Fruit fly (Drosophila melanogaster) ovary, adult (tissue): ENCODE measurements around the gene Ssb-c31a.

ENCODE experiments used
- CG17801 ChIP-seq: fragments of 200-800 bp; optimal IDR thresholded peaks from 2 replicates; lab custom pipeline; 2019; ENCODE audit warnings: missing biosample characterization, mild to moderate bottlenecking, missing genetic modification characterization, moderate library complexity; ENCODE audit not compliant: partially characterized antibody

The Ssb-c31a gene

DNA sequence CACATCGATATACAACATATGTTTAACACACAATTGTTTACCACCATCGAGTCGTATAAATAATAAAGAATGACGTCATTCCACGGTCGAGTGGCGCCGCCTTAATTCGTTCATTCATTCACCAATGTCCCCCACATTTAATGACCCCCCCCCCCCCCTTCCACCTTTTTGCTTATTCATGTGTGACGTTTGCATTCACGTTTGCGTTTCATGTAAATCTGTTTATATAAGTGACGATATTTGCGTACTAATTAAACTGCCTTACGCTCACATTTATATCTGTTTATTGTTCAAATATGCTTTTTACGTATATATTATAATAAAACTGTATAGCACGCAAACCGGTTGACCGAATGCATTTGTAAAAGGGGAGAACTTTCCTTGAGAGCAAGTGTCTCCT lies 22.4 kb downstream of the Ssb-c31a start:
- no peak for TF ChIP-seq CG17801

DNA sequence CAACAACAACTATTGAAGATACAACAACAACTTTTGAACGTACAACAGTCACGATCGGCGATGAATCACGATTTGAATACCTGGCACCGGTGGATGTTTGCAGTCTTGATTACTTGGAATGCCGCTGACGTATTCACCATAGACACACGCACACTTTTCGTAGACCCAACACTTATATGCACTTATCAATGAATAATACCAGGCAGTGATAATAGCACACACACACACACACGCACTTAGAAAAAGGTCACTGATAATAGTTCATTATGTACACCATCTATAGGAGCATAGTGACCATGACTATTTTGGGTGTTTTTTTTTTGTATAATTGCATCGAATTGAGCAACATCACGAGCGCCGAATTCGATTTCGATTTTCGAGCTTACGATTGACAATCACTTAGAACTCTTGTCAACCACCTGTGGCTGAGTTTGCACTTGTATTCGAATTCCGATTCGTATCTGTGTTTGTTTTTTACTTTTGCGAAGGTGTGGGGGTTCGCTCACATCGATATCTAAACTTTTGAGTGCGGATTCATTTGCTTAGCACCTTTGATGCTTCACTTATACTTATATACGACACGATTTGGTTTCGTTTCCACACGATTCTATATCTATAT lies 28.0 kb downstream of the Ssb-c31a start:
- no peak for TF ChIP-seq CG17801

DNA sequence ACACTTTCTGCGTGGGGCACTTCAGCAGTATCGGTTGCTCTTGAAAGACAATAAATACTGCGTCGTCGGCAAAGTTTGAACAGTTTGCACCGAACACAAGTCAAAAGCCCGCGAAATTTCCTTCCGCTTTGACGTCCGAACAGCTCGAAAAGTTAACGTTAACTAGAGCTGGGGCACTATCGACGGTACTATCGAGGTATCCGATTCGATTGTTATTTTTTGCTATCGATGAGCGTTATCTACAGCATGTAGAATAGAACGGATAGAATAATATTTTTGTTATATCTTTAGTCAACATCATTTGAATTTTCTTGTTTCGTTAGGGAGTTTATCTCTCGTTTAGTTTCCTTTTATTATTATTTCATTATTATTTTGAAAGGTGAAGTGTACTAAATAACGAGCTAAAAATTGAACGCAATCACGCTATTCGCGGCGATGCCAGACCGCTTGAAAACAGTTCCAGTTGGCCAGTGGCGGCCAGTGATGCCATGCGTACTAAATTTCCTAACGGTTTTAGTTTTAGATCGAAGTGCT lies 28.6 kb downstream of the Ssb-c31a start, which contains the start of gene Pvr:
Gene Pvr, minus strand, starts transcription at position 167 of the 534 bp plus-strand sequence.
- TF ChIP-seq CG17801 = peak; percentile 66

DNA sequence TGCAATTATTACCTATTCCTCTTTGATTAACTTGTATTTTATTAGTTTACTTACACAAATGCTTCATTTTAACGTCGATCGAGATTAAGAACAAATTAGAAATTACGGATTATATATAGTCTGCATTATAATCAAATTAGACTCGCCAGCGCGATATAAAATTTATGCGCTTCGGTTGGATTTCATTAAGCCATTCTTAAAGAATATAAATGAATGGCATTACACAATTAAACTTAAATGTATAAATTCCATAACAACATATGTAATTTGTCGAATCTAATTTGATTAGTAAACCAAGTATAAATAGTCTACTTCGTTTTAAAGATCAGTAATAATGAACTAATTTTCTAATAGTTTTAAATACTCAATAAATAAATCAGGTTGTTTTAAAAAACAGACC lies 30.6 kb downstream of the Ssb-c31a start, which contains the start of gene Spn28F:
Gene Spn28F, minus strand, starts transcription at position 101 of the 400 bp plus-strand sequence.
- TF ChIP-seq CG17801 = no peak

- TF ChIP-seq CG17801 = no peak
Measured at dm6 chr2L:8242186-8242585, 31.0 kb downstream of the Ssb-c31a start, which contains the start of gene CG14277. Gene CG14277 (plus strand): TSS chr2L:8242486.

DNA sequence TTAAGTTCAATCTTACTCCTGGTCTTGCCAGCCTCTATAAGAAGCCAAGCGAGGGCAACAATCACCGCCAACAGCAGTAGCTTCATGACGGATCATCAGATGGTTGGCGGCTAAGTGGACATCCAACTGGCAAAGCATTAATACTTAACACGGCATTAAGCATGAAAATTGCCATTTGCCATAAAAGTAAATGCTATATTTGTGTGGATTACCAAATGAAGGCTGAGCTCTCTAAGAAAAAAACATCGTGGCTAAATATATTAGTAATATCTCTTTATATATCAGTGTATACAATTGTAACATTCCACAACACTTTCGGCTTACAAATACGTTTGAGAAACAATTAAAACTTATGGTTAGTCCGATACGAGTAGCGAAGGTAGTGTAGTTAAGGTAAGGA lies 32.8 kb downstream of the Ssb-c31a start, which contains the start of gene CG43057:
Gene CG43057, minus strand, starts transcription at position 101 of the 400 bp plus-strand sequence.
- no peak for TF ChIP-seq CG17801

dm6 chr2L:8255406-8255805 lies 44.3 kb downstream of the Ssb-c31a start:
- no peak for TF ChIP-seq CG17801

DNA sequence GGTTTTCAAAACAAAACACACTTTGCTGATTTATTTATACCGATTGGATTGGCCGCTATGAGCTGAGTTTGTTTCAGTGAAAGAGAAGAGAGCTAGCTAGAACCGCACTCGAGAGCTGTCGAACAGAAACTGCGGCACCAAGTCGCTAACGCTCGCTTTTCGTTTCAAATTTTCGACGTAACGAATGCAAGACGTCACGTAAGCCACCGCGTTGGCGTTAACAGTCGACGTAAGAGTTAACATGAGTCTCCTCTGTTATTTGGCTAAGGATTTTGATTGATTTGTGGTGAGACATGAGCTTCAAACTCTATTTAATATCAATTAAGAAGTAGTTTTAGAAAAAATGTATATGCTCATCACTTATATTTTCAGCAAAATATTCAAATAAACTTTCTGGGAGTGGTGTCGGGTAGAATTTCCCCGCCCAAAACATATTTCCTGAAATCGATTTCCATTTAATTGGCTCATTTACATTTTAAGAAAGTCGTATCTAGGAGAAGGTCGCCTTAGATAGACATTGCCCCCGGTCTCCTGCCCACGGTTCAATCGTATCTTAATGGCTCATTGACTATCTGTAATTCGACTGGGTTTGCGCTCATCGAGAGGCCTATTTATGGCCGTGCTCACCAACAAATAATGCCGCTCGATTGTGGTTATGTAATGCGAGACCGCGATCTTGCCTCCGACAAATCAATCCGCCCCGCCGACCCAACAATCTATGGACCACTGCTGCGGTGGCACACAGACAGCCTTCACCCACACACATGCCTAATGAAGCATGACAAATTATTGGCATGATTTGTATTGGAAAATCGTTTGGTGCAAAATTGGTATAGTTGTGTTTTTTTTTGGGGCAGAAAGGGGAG lies 46.5 kb downstream of the Ssb-c31a start, which contains the start of gene CG8086:
Gene CG8086, minus strand, starts transcription at position 102 of the 866 bp plus-strand sequence.
- TF ChIP-seq CG17801 = no peak
